Fruit fly (Drosophila melanogaster) whole organism, wandering third instar larva: ENCODE measurements around the gene CG12692.

ENCODE experiments used
- Abd-B ChIP-seq: fragments of >200 bp; optimal IDR thresholded peaks from 2 replicates; lab custom pipeline; 2017; ENCODE audit warnings: missing biosample characterization, missing genetic modification characterization
- Dfd ChIP-seq: fragments of >200 bp; optimal IDR thresholded peaks from 2 replicates; lab custom pipeline; 2017; ENCODE audit warnings: missing biosample characterization, missing genetic modification characterization
- Dif ChIP-seq: fragments of 200-275, 200-300 bp; sonication (Bioruptor generic); optimal IDR thresholded peaks from 2 replicates; lab custom pipeline; 2018; ENCODE audit warnings: missing biosample characterization, missing genetic modification characterization; ENCODE audit not compliant: partially characterized antibody
- HLH106 ChIP-seq: fragments of 200-800 bp; optimal IDR thresholded peaks from 3 replicates; lab custom pipeline; 2019; ENCODE audit warnings: missing biosample characterization, mild to moderate bottlenecking, missing genetic modification characterization, moderate library complexity
- Hnf4 ChIP-seq: fragments of 200-800 bp; sonication (Bioruptor generic); optimal IDR thresholded peaks from 2 replicates; lab custom pipeline; 2016; ENCODE audit warnings: missing biosample characterization, mild to moderate bottlenecking, missing genetic modification characterization
- Jra ChIP-seq: sonication (Bioruptor generic); optimal IDR thresholded peaks from 2 replicates; lab custom pipeline; 2016; ENCODE audit warnings: missing biosample characterization, missing genetic modification characterization
- Mio ChIP-seq: sonication (Bioruptor generic); optimal IDR thresholded peaks from 2 replicates; lab custom pipeline; 2016; ENCODE audit warnings: missing biosample characterization, missing genetic modification characterization
- dl ChIP-seq, 2 experiments: fragments of 175-275, 200-275 bp in 1 of 2; fragments of 200-275 bp in 1 of 2; sonication (Bioruptor generic); optimal IDR thresholded peaks; lab custom pipeline; 2018; ENCODE audit warnings: mild to moderate bottlenecking in 2 of 2, missing biosample characterization in 2 of 2, missing genetic modification characterization in 2 of 2, moderate library complexity in 2 of 2; ENCODE audit not compliant: partially characterized antibody in 2 of 2, insufficient read depth in 1 of 2
- dsf ChIP-seq: sonication (Bioruptor generic); optimal IDR thresholded peaks from 2 replicates; lab custom pipeline; 2016; ENCODE audit warnings: missing biosample characterization, missing genetic modification characterization, borderline replicate concordance
- ey ChIP-seq: fragments of 200-800 bp; sonication (Bioruptor generic); optimal IDR thresholded peaks from 2 replicates; lab custom pipeline; 2016; ENCODE audit warnings: missing biosample characterization, missing genetic modification characterization
- foxo ChIP-seq, 2 experiments: fragments of 200-800 bp; sonication (Bioruptor generic); optimal IDR thresholded peaks; 2 replicates in 1 of 2; 3 replicates in 1 of 2; lab custom pipeline; 2016 to 2017; ENCODE audit warnings: missing biosample characterization in 2 of 2, missing genetic modification characterization in 2 of 2
- fru ChIP-seq: fragments of 200-800 bp; sonication (Bioruptor generic); optimal IDR thresholded peaks from 3 replicates; lab custom pipeline; 2016; ENCODE audit warnings: missing biosample characterization, mild to moderate bottlenecking, missing genetic modification characterization
- h ChIP-seq: fragments of 200-800 bp; sonication (Bioruptor generic); optimal IDR thresholded peaks from 3 replicates; lab custom pipeline; 2016; ENCODE audit warnings: missing biosample characterization, mild to moderate bottlenecking, missing genetic modification characterization
- jim ChIP-seq: fragments of 175-275, 200-325 bp; sonication (Bioruptor generic); optimal IDR thresholded peaks from 2 replicates; lab custom pipeline; 2016; ENCODE audit warnings: missing biosample characterization, mild to moderate bottlenecking, missing genetic modification characterization

The CG12692 gene

dm6 chrX:4252690-4253089, 49.5 kb downstream of the CG12692 start, which contains the start of gene CG15576:
TSS of gene CG15576 (minus strand) at chrX:4252790.
- TF ChIP-seq h (GFP tag; lab: Kevin White, UChicago) (no peak), Abd-B (no peak), jim (no peak), Dfd (no peak), fru (GFP tag; lab: Kevin White, UChicago) (no peak), foxo (GFP tag; optimal IDR thresholded peaks at IDR 0.05; lab: Kevin White, UChicago) (no peak), Dif (no peak), ey (GFP tag; lab: Kevin White, UChicago) (no peak), Jra (GFP tag; lab: Kevin White, UChicago) (no peak), Mio (GFP tag; lab: Kevin White, UChicago) (no peak), dl (GFP tag; optimal IDR thresholded peaks at IDR 0.05; lab: Kevin White, UChicago; ENCODE audit: insufficient read depth in 1 of 2, partially characterized antibody in 2 of 2) (no peak), dsf (GFP tag; lab: Kevin White, UChicago) (no peak), HLH106 (tag; lab: Kevin White, UChicago) (no peak), Hnf4 (GFP tag; lab: Kevin White, UChicago) (no peak)
